Worm (Caenorhabditis elegans) whole organism, young adult: ENCODE results near the gene spp-6.

Experiments used
- C06A6.2 ChIP-seq: fragments of 200-800 bp; sonication (Bioruptor generic); conservative IDR thresholded peaks from 2 replicates; pipeline ENCODE4 v1.3.6; 2022; ENCODE audit warnings: missing genetic modification characterization, missing compliant biosample characterization
- C17E4.6 ChIP-seq: fragments of 200-800 bp; sonication (Bioruptor generic); IDR thresholded peaks from 2 replicates; pipeline ENCODE4 v1.3.6; 2022; ENCODE audit warnings: missing genetic modification reagents, missing genetic modification characterization, missing compliant biosample characterization
- F10E7.11 ChIP-seq: sonication (generic microtip); optimal IDR thresholded peaks from 2 replicates; lab custom pipeline; 2017; ENCODE audit warnings: mild to moderate bottlenecking, missing genetic modification characterization, moderate library complexity, missing compliant biosample characterization
- F55B11.4 ChIP-seq: sonication (generic microtip); optimal IDR thresholded peaks from 2 replicates; lab custom pipeline; 2016; ENCODE audit warnings: missing compliant biosample characterization, missing genetic modification characterization, borderline replicate concordance; ENCODE audit not compliant: insufficient read depth
- F57A8.1 ChIP-seq: fragments of 200-800 bp; sonication (Bioruptor generic); optimal IDR thresholded peaks from 2 replicates; lab custom pipeline; 2018; ENCODE audit warnings: mild to moderate bottlenecking, missing genetic modification characterization, moderate library complexity, missing compliant biosample characterization
- F57C9.4 ChIP-seq: sonication (generic microtip); optimal IDR thresholded peaks from 2 replicates; lab custom pipeline; 2017; ENCODE audit warnings: mild to moderate bottlenecking, missing genetic modification characterization, missing compliant biosample characterization
- T07F8.4 ChIP-seq: sonication (generic microtip); optimal IDR thresholded peaks from 2 replicates; lab custom pipeline; 2016; ENCODE audit warnings: mild to moderate bottlenecking, missing genetic modification characterization, moderate library complexity, missing compliant biosample characterization
- Y53G8AR.9 ChIP-seq: fragments of 200-800 bp; sonication (Bioruptor generic); conservative IDR thresholded peaks from 2 replicates; pipeline ENCODE4 v1.3.6; 2022; ENCODE audit warnings: missing genetic modification reagents, missing genetic modification characterization, missing compliant biosample characterization
- Y56A3A.18 ChIP-seq: fragments of 200-800 bp; sonication (Bioruptor generic); IDR thresholded peaks from 2 replicates; pipeline ENCODE4 v1.3.6; 2022; ENCODE audit warnings: missing genetic modification reagents, missing genetic modification characterization, missing compliant biosample characterization
- Y67H2A.10 ChIP-seq: fragments of 200-800 bp; sonication (Bioruptor generic); conservative IDR thresholded peaks from 2 replicates; pipeline ENCODE4 v1.3.6; 2022; ENCODE audit warnings: missing genetic modification reagents, missing genetic modification characterization, missing compliant biosample characterization
- Y79H2A.3 ChIP-seq: fragments of 200-800 bp; sonication (Bioruptor generic); conservative IDR thresholded peaks from 2 replicates; pipeline ENCODE4 v1.3.6; 2022; ENCODE audit warnings: missing genetic modification reagents, missing genetic modification characterization, missing compliant biosample characterization
- Y95B8A.8 ChIP-seq: fragments of 200-800 bp; sonication (Bioruptor generic); IDR thresholded peaks from 2 replicates; pipeline ENCODE4 v1.3.6; 2022; ENCODE audit warnings: missing genetic modification reagents, missing genetic modification characterization, missing compliant biosample characterization
- aptf-2 ChIP-seq: fragments of 200-800 bp; sonication (Bioruptor generic); conservative IDR thresholded peaks from 2 replicates; pipeline ENCODE4 v1.3.6; 2022; ENCODE audit warnings: missing genetic modification reagents, missing genetic modification characterization, missing compliant biosample characterization
- attf-3 ChIP-seq: fragments of 200-800 bp; sonication (Bioruptor generic); conservative IDR thresholded peaks from 2 replicates; pipeline ENCODE4 v1.3.6; 2022; ENCODE audit warnings: missing genetic modification reagents, missing genetic modification characterization, missing compliant biosample characterization
- bed-2 ChIP-seq: fragments of 200-800 bp; sonication (Bioruptor generic); IDR thresholded peaks from 2 replicates; pipeline ENCODE4 v1.3.6; 2022; ENCODE audit warnings: missing genetic modification reagents, missing genetic modification characterization, missing compliant biosample characterization
- cebp-2 ChIP-seq: fragments of 200-800 bp; sonication (Bioruptor generic); IDR thresholded peaks from 2 replicates; pipeline ENCODE4 v1.3.6; 2022; ENCODE audit warnings: missing genetic modification characterization, missing compliant biosample characterization
- ceh-27 ChIP-seq: fragments of 200-800 bp; sonication (Bioruptor generic); optimal IDR thresholded peaks from 2 replicates; lab custom pipeline; 2018; ENCODE audit warnings: mild to moderate bottlenecking, missing genetic modification characterization, moderate library complexity, missing compliant biosample characterization
- ceh-40 ChIP-seq: fragments of 200-800 bp; sonication (Bioruptor generic); IDR thresholded peaks from 2 replicates; pipeline ENCODE4 v1.3.6; 2022; ENCODE audit warnings: missing genetic modification characterization, missing compliant biosample characterization
- ceh-58 ChIP-seq: fragments of 200-800 bp; sonication (Bioruptor generic); IDR thresholded peaks from 2 replicates; pipeline ENCODE4 v1.3.6; 2022; ENCODE audit warnings: missing genetic modification characterization, missing compliant biosample characterization
- chd-7 ChIP-seq: sonication (generic microtip); optimal IDR thresholded peaks from 2 replicates; lab custom pipeline; 2016; ENCODE audit warnings: mild to moderate bottlenecking, missing genetic modification characterization, moderate library complexity, missing compliant biosample characterization
- efl-1 ChIP-seq: fragments of 150-350 bp; optimal IDR thresholded peaks from 2 replicates; lab custom pipeline; 2014; ENCODE audit warnings: missing biosample characterization, missing genetic modification reagents, missing genetic modification characterization
- egrh-3 ChIP-seq: fragments of 200-800 bp; sonication (Bioruptor generic); IDR thresholded peaks from 2 replicates; pipeline ENCODE4 v1.3.6; 2022; ENCODE audit warnings: missing genetic modification reagents, missing genetic modification characterization, missing compliant biosample characterization
- hlh-12 ChIP-seq: sonication (generic microtip); optimal IDR thresholded peaks from 2 replicates; lab custom pipeline; 2016; ENCODE audit warnings: missing genetic modification characterization, missing compliant biosample characterization
- hmg-1.2 ChIP-seq: fragments of 200-800 bp; sonication (Bioruptor generic); IDR thresholded peaks from 2 replicates; pipeline ENCODE4 v1.3.6; 2022; ENCODE audit warnings: missing genetic modification reagents, missing genetic modification characterization, missing compliant biosample characterization
- hmg-20 ChIP-seq: fragments of 200-800 bp; sonication (Bioruptor generic); IDR thresholded peaks from 2 replicates; pipeline ENCODE4 v1.3.6; 2022; ENCODE audit warnings: missing genetic modification reagents, missing genetic modification characterization, missing compliant biosample characterization
- hrde-1 ChIP-seq: sonication (generic microtip); optimal IDR thresholded peaks from 2 replicates; lab custom pipeline; 2016; ENCODE audit warnings: missing genetic modification characterization, mild to moderate bottlenecking, missing compliant biosample characterization, moderate library complexity, missing genotype, missing genetic modification reagents, borderline replicate concordance
- lag-1 ChIP-seq: fragments of 200-800 bp; sonication (Bioruptor generic); IDR thresholded peaks from 2 replicates; pipeline ENCODE4 v1.3.6; 2022; ENCODE audit warnings: missing genetic modification reagents, missing genetic modification characterization, missing compliant biosample characterization
- let-607 ChIP-seq, 2 experiments: fragments of 200-800 bp in 1 of 2; sonication (Bioruptor generic) in 1 of 2; sonication (generic microtip) in 1 of 2; optimal IDR thresholded peaks; 2 replicates each; lab custom pipeline; 2016 to 2018; ENCODE audit warnings: mild to moderate bottlenecking in 2 of 2, missing compliant biosample characterization in 2 of 2, missing genetic modification characterization in 2 of 2, moderate library complexity in 2 of 2, missing genotype in 1 of 2
- lin-35 ChIP-seq, 3 experiments: fragments of 150-350 bp in 2 of 3; sonication (generic microtip) in 1 of 3; optimal IDR thresholded peaks; 2 replicates each; lab custom pipeline; 2014 to 2018; ENCODE audit warnings: missing biosample characterization in 3 of 3, missing genetic modification characterization in 3 of 3, missing genetic modification reagents in 3 of 3
- lin-54 ChIP-seq: fragments of 200-800 bp; sonication (Bioruptor generic); optimal IDR thresholded peaks from 2 replicates; lab custom pipeline; 2018; ENCODE audit warnings: mild to moderate bottlenecking, missing genetic modification characterization, missing compliant biosample characterization
- lsl-1 ChIP-seq: fragments of 200-800 bp; sonication (Bioruptor generic); optimal IDR thresholded peaks from 2 replicates; lab custom pipeline; 2018; ENCODE audit warnings: mild to moderate bottlenecking, missing genetic modification characterization, moderate library complexity, missing compliant biosample characterization
- madf-6 ChIP-seq: fragments of 200-800 bp; sonication (Bioruptor generic); IDR thresholded peaks from 2 replicates; pipeline ENCODE4 v1.3.6; 2022; ENCODE audit warnings: missing genetic modification reagents, missing genetic modification characterization, missing compliant biosample characterization
- mcd-1 ChIP-seq: fragments of 200-800 bp; sonication (Bioruptor generic); IDR thresholded peaks from 2 replicates; pipeline ENCODE4 v1.3.6; 2022; ENCODE audit warnings: missing genetic modification reagents, missing genetic modification characterization, missing compliant biosample characterization
- mel-28 ChIP-seq: sonication (generic microtip); optimal IDR thresholded peaks from 2 replicates; lab custom pipeline; 2016; ENCODE audit warnings: borderline replicate concordance, mild to moderate bottlenecking, missing genetic modification characterization, missing compliant biosample characterization
- nfya-1 ChIP-seq: sonication (generic microtip); optimal IDR thresholded peaks from 2 replicates; lab custom pipeline; 2017; ENCODE audit warnings: antibody characterized with exemption, missing compliant biosample characterization, missing genetic modification characterization, borderline replicate concordance; ENCODE audit not compliant: insufficient read depth
- nhr-179 ChIP-seq: sonication (generic microtip); optimal IDR thresholded peaks from 2 replicates; lab custom pipeline; 2016; ENCODE audit warnings: mild to moderate bottlenecking, missing genetic modification characterization, missing compliant biosample characterization
- nhr-80 ChIP-seq: sonication (generic microtip); optimal IDR thresholded peaks from 2 replicates; lab custom pipeline; 2016; ENCODE audit warnings: missing genetic modification characterization, missing compliant biosample characterization
- pbrm-1 ChIP-seq: fragments of 200-800 bp; sonication (Bioruptor generic); IDR thresholded peaks from 2 replicates; pipeline ENCODE4 v1.3.6; 2022; ENCODE audit warnings: missing genetic modification reagents, missing genetic modification characterization, missing compliant biosample characterization
- rpc-1 ChIP-seq, 2 experiments: fragments of 150-350 bp in 1 of 2; sonication (generic microtip) in 1 of 2; optimal IDR thresholded peaks; 2 replicates each; lab custom pipeline; 2014 to 2018; ENCODE audit warnings: missing biosample characterization in 1 of 2, missing genetic modification characterization in 1 of 2, missing genetic modification reagents in 1 of 2, missing genotype in 1 of 2
- snpc-1.1 ChIP-seq: sonication (generic microtip); optimal IDR thresholded peaks from 2 replicates; lab custom pipeline; 2017; ENCODE audit warnings: missing genetic modification characterization, mild to moderate bottlenecking, missing compliant biosample characterization, antibody characterized with exemption, moderate library complexity, missing genotype, missing genetic modification reagents; ENCODE audit not compliant: insufficient read depth
- unc-130 ChIP-seq: sonication (generic microtip); optimal IDR thresholded peaks from 2 replicates; lab custom pipeline; 2016; ENCODE audit warnings: missing genetic modification reagents, missing genetic modification characterization, missing compliant biosample characterization
- unc-62 ChIP-seq: fragments of 150-350 bp; optimal IDR thresholded peaks from 2 replicates; lab custom pipeline; 2014; ENCODE audit warnings: missing biosample characterization, missing genetic modification reagents, missing genetic modification characterization
- ztf-18 ChIP-seq: sonication (generic microtip); optimal IDR thresholded peaks from 2 replicates; lab custom pipeline; 2016; ENCODE audit warnings: missing genotype, mild to moderate bottlenecking, missing genetic modification characterization, missing compliant biosample characterization
- ztf-22 ChIP-seq: fragments of 200-800 bp; sonication (Bioruptor generic); optimal IDR thresholded peaks from 2 replicates; lab custom pipeline; 2018; ENCODE audit warnings: mild to moderate bottlenecking, missing genetic modification characterization, moderate library complexity, missing compliant biosample characterization
- ztf-26 ChIP-seq: sonication (generic microtip); optimal IDR thresholded peaks from 2 replicates; lab custom pipeline; 2017; ENCODE audit warnings: missing genetic modification characterization, missing compliant biosample characterization
- ztf-28 ChIP-seq: fragments of 200-800 bp; sonication (Bioruptor generic); IDR thresholded peaks from 2 replicates; pipeline ENCODE4 v1.3.6; 2022; ENCODE audit warnings: missing genetic modification reagents, missing genetic modification characterization, missing compliant biosample characterization

spp-6 gene

ce11 chrX:7316485-7317391 lies at the start of gene spp-6, which contains the start of gene spp-2:
Gene spp-6, plus strand, starts transcription at chrX:7317341.
Gene spp-2, minus strand, starts transcription at chrX:7316818.
- TF ChIP-seq unc-62 (GFP tag; lab: Kevin White, UChicago) (no peak), rpc-1 (optimal IDR thresholded peaks at IDR 0.05; lab: Kevin White, UChicago) (no peak), rpc-1 (tag; optimal IDR thresholded peaks at IDR 0.05; lab: Kevin White, UChicago) (no peak), C06A6.2 (GFP tag; lab: Robert Waterston, UW) (no peak), madf-6 (GFP tag; lab: Robert Waterston, UW) (no peak), unc-130 (GFP tag; lab: Kevin White, UChicago) (no peak), Y79H2A.3 (GFP tag; lab: Robert Waterston, UW) (no peak), F57C9.4 (tag; lab: Kevin White, UChicago) (no peak), ztf-22 (no peak), attf-3 (GFP tag; lab: Robert Waterston, UW) (no peak), ztf-18 (tag; lab: Kevin White, UChicago) (no peak), ceh-27 (GFP tag; lab: Kevin White, UChicago) (no peak), lsl-1 (GFP tag; lab: Kevin White, UChicago) (no peak), hlh-12 (tag; lab: Kevin White, UChicago) (no peak), ceh-40 (no peak), chd-7 (tag; lab: Kevin White, UChicago) (no peak), pbrm-1 (GFP tag; lab: Robert Waterston, UW) (no peak), mcd-1 (GFP tag; lab: Robert Waterston, UW) (0 out of 2 replicates have a peak, but pooled peaks have one; percentile 16), nhr-80 (tag; lab: Kevin White, UChicago) (peak; percentile 74), Y53G8AR.9 (peak; percentile 79), ceh-58 (GFP tag; lab: Robert Waterston, UW) (no peak), nfya-1 (tag; lab: Kevin White, UChicago) (no peak), F55B11.4 (no peak), lin-35 (GFP tag; optimal IDR thresholded peaks at IDR 0.05; lab: Kevin White, UChicago) (no peak), snpc-1.1 (tag; lab: Kevin White, UChicago) (no peak), hmg-20 (GFP tag; lab: Robert Waterston, UW) (no peak), nhr-179 (tag; lab: Kevin White, UChicago) (no peak), C17E4.6 (GFP tag; lab: Robert Waterston, UW) (no peak), lag-1 (no peak), let-607 (tag; optimal IDR thresholded peaks at IDR 0.05; lab: Kevin White, UChicago) (no peak), cebp-2 (GFP tag; lab: Robert Waterston, UW) (0 out of 2 replicates have a peak, but pooled peaks have one; percentile 24), egrh-3 (GFP tag; lab: Robert Waterston, UW) (no peak), efl-1 (no peak), F57A8.1 (GFP tag; lab: Kevin White, UChicago) (no peak), F10E7.11 (tag; lab: Kevin White, UChicago) (no peak), hrde-1 (no peak), ztf-28 (GFP tag; lab: Robert Waterston, UW) (no peak), ztf-26 (tag; lab: Kevin White, UChicago) (no peak), lin-54 (GFP tag; lab: Kevin White, UChicago) (peak; percentile 24), Y67H2A.10 (GFP tag; lab: Robert Waterston, UW) (no peak), aptf-2 (GFP tag; lab: Robert Waterston, UW) (no peak), Y95B8A.8 (no peak), hmg-1.2 (GFP tag; lab: Robert Waterston, UW) (0 out of 2 replicates have a peak, but pooled peaks have one; percentile 6), Y56A3A.18 (GFP tag; lab: Robert Waterston, UW) (no peak), bed-2 (no peak), T07F8.4 (tag; lab: Kevin White, UChicago) (no peak), mel-28 (tag; lab: Kevin White, UChicago) (no peak)
